In the genomic region with DNA sequence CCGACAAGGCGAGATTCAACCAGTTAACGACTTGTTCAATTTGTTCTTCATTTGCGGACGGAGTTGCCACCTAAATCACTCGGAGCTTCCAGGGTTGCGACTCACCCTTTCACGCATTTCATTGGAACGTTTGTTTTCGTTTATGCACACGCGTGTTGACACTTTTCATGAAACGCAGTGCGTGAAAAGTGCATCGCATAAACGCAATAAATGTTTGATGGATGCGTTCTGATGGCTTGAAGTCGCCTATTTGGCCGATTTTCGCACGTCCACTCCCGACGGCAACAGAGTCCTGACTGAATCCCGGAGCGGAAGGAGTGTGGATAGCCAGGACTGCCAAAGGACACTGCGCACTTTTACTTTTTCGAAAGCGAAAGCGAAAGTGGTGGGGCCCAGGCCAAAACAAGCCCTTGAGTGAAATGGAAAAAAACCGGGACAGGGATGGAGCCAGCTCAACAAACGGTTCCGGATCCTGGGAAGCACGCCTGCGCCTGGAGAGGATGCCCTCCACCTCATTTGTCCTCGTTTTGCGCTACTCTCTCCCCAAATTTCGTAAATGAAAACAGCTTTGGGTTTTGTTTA, we compare ENCODE assay signal across 1 fruit fly cellular context.
TF ChIP-seq lines count a peak whose summit lies in the region.

Gene Teh4 (minus strand): TSS at position 290 of the 582 bp plus-strand sequence.

TF ChIP-seq in whole organism, embryonic, 481 proteins besides CTCF, POLR2A, EP300 and RAD21 (continued from another document):
- TF ChIP-seq CG17802 (tag; optimal IDR thresholded peaks at IDR 0.05; lab: Kevin White, UChicago) (no peak), ci (GFP tag; IDR thresholded peaks at IDR 0.05; lab: Robert Waterston, UW) (no peak), Hr51 (GFP tag; optimal IDR thresholded peaks at IDR 0.05; lab: Kevin White, UChicago) (no peak), CG14050 (GFP tag; IDR thresholded peaks at IDR 0.05; lab: Robert Waterston, UW) (no peak), org-1 (GFP tag; optimal IDR thresholded peaks at IDR 0.05; lab: Kevin White, UChicago) (no peak), Abd-B (GFP tag; optimal IDR thresholded peaks at IDR 0.05; lab: Kevin White, UChicago) (no peak), jing (GFP tag; optimal IDR thresholded peaks at IDR 0.05; lab: Kevin White, UChicago) (no peak), pita (GFP tag; optimal IDR thresholded peaks at IDR 0.05; lab: Kevin White, UChicago) (no peak), CkIIα-i1 (GFP tag; IDR thresholded peaks at IDR 0.05; lab: Robert Waterston, UW) (no peak), CG5245 (GFP tag; optimal IDR thresholded peaks at IDR 0.05; lab: Kevin White, UChicago) (no peak), z (GFP tag; IDR thresholded peaks at IDR 0.05; lab: Robert Waterston, UW) (no peak), sisA (GFP tag; IDR thresholded peaks at IDR 0.05; lab: Robert Waterston, UW) (no peak), wor (GFP tag; IDR thresholded peaks at IDR 0.05; lab: Robert Waterston, UW) (no peak), CG10979 (tag; optimal IDR thresholded peaks at IDR 0.05; lab: Kevin White, UChicago) (no peak), Fer2 (tag; optimal IDR thresholded peaks at IDR 0.05; lab: Kevin White, UChicago) (no peak), NC2α (GFP tag; optimal IDR thresholded peaks at IDR 0.05; lab: Kevin White, UChicago) (no peak), sd (tag; optimal IDR thresholded peaks at IDR 0.05; lab: Kevin White, UChicago) (no peak), Opbp (GFP tag; IDR thresholded peaks at IDR 0.05; lab: Robert Waterston, UW; ENCODE audit: partially characterized antibody) (no peak), p53 (GFP tag; optimal IDR thresholded peaks at IDR 0.05; lab: Kevin White, UChicago) (no peak), Gsc (GFP tag; IDR thresholded peaks at IDR 0.05; lab: Robert Waterston, UW) (no peak), CG14667 (GFP tag; IDR thresholded peaks at IDR 0.05; lab: Robert Waterston, UW) (no peak), CG3847 (GFP tag; IDR thresholded peaks at IDR 0.05; lab: Robert Waterston, UW) (no peak), Drgx (GFP tag; IDR thresholded peaks at IDR 0.05; lab: Robert Waterston, UW) (no peak), ewg (GFP tag; optimal IDR thresholded peaks at IDR 0.05; lab: Kevin White, UChicago) (peak; percentile 89), CG1792 (GFP tag; optimal IDR thresholded peaks at IDR 0.05; lab: Kevin White, UChicago) (no peak), HLHmδ (GFP tag; optimal IDR thresholded peaks at IDR 0.05; lab: Kevin White, UChicago) (no peak), ftz-f1 (GFP tag; optimal IDR thresholded peaks at IDR 0.05; lab: Kevin White, UChicago) (no peak), CG4404 (GFP tag; IDR thresholded peaks at IDR 0.05; lab: Robert Waterston, UW) (no peak), CG2199 (GFP tag; IDR thresholded peaks at IDR 0.05; lab: Robert Waterston, UW) (no peak), chif (GFP tag; optimal IDR thresholded peaks at IDR 0.05; lab: Kevin White, UChicago) (no peak), dm (GFP tag; optimal IDR thresholded peaks at IDR 0.05; lab: Kevin White, UChicago) (no peak), CG7928 (GFP tag; optimal IDR thresholded peaks at IDR 0.05; lab: Kevin White, UChicago) (no peak), CG18262 (tag; optimal IDR thresholded peaks at IDR 0.05; lab: Kevin White, UChicago) (no peak), CG3407 (GFP tag; optimal IDR thresholded peaks at IDR 0.05; lab: Kevin White, UChicago) (no peak), CG8765 (GFP tag; IDR thresholded peaks at IDR 0.05; lab: Robert Waterston, UW) (no peak), CG16779 (GFP tag; IDR thresholded peaks at IDR 0.05; lab: Robert Waterston, UW) (peak; percentile 57; the same call in 1 of the 2 replicates), CG10267 (tag; optimal IDR thresholded peaks at IDR 0.05; lab: Kevin White, UChicago) (no peak), al (GFP tag; IDR thresholded peaks at IDR 0.05; lab: Robert Waterston, UW) (no peak), az2 (GFP tag; optimal IDR thresholded peaks at IDR 0.05; lab: Kevin White, UChicago) (no peak), CG12659 (GFP tag; optimal IDR thresholded peaks at IDR 0.05; lab: Kevin White, UChicago) (no peak), wek (GFP tag; optimal IDR thresholded peaks at IDR 0.05; lab: Kevin White, UChicago) (no peak), ems (GFP tag; optimal IDR thresholded peaks at IDR 0.05; lab: Kevin White, UChicago) (no peak), CG32767 (GFP tag; IDR thresholded peaks at IDR 0.05; lab: Robert Waterston, UW) (no peak), grau (tag; optimal IDR thresholded peaks at IDR 0.05; lab: Kevin White, UChicago) (no peak), schlank (tag; optimal IDR thresholded peaks at IDR 0.05; lab: Kevin White, UChicago) (no peak), ara (GFP tag; IDR thresholded peaks at IDR 0.05; lab: Robert Waterston, UW) (no peak), CG30431 (GFP tag; optimal IDR thresholded peaks at IDR 0.05; lab: Kevin White, UChicago) (no peak), nerfin-1 (tag; optimal IDR thresholded peaks at IDR 0.05; lab: Kevin White, UChicago) (peak; percentile 60), Bdp1 (GFP tag; optimal IDR thresholded peaks at IDR 0.05; lab: Kevin White, UChicago) (no peak), CG8359 (GFP tag; optimal IDR thresholded peaks at IDR 0.05; lab: Kevin White, UChicago; ENCODE audit: borderline replicate concordance) (no peak)
